Worm (Caenorhabditis elegans): ENCODE data around the gene K02D10.3.

K02D10.3 gene

DNA sequence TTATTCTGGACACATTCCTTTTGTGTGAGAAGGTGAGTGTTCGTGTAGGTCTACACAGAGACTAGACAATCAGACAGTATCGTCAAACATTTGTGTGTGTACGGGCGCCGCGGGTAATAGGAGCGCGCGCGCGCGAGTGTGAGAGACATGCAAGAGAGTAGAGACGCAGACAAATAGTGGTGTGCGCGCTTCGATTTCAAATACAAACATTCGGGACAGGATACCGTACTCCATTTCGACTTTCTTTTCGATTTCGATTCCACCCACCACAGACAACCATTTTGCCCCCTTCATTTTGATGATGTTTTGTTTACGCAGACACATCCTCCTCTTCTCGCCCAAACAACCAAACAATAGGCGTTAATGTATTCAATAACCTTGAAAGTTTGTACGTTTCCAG lies 23.0 kb upstream of the K02D10.3 start (continued):
- TF ChIP-seq fkh-8 (tag; optimal IDR thresholded peaks at IDR 0.05) (no peak), pqm-1 (tag; optimal IDR thresholded peaks at IDR 0.05) (no peak), elt-2 (tag; optimal IDR thresholded peaks at IDR 0.05) (peak; percentile 30), ceh-88 (GFP tag; IDR thresholded peaks at IDR 0.05) (peak; percentile 49; the same call in 1 of the 2 replicates), nhr-71 (tag; optimal IDR thresholded peaks at IDR 0.05) (peak; percentile 81), nhr-76 (tag; optimal IDR thresholded peaks at IDR 0.05) (no peak), unc-98 (GFP tag; IDR thresholded peaks at IDR 0.05) (no peak), fkh-4 (tag; optimal IDR thresholded peaks at IDR 0.05; ENCODE audit: borderline replicate concordance) (no peak), ztf-11 (tag; optimal IDR thresholded peaks at IDR 0.05) (no peak)

- no peak for TF ChIP-seq sox-4 (tag; optimal IDR thresholded peaks at IDR 0.05)
- no peak for TF ChIP-seq mdl-1 (tag; optimal IDR thresholded peaks at IDR 0.05)
- no peak for TF ChIP-seq mab-9 (GFP tag; IDR thresholded peaks at IDR 0.05)
- TF ChIP-seq ceh-8 (GFP tag; optimal IDR thresholded peaks at IDR 0.05): no peak
Observed at ce11 chrIII:8792251-8792650, 20.5 kb upstream of the K02D10.3 start, which contains the start of gene ztf-1. TSS of gene ztf-1 (minus strand) at chrIII:8792351.

- TF ChIP-seq unc-130 (tag; optimal IDR thresholded peaks at IDR 0.05) (no peak), skn-1 (tag; optimal IDR thresholded peaks at IDR 0.05) (no peak), sup-37 (GFP tag; optimal IDR thresholded peaks at IDR 0.05) (no peak), lir-3 (tag; optimal IDR thresholded peaks at IDR 0.05; ENCODE audit: poor library complexity) (no peak), efl-1 (optimal IDR thresholded peaks at IDR 0.05) (no peak), efl-1 (GFP tag; optimal IDR thresholded peaks at IDR 0.05 in 1 of 2) (no peak), nhr-237 (tag; optimal IDR thresholded peaks at IDR 0.05) (no peak), ceh-63 (GFP tag; optimal IDR thresholded peaks at IDR 0.05) (no peak), alr-1 (tag; optimal IDR thresholded peaks at IDR 0.05; ENCODE audit: borderline replicate concordance) (no peak), hlh-17 (GFP tag; optimal IDR thresholded peaks at IDR 0.05; ENCODE audit: borderline replicate concordance) (no peak), egl-27 (tag; optimal IDR thresholded peaks at IDR 0.05) (no peak), ces-1 (GFP tag; optimal IDR thresholded peaks at IDR 0.05) (no peak), hlh-4 (tag; optimal IDR thresholded peaks at IDR 0.05) (no peak), tlp-1 (tag; optimal IDR thresholded peaks at IDR 0.05) (no peak), elt-3 (tag; optimal IDR thresholded peaks at IDR 0.05) (no peak), jun-1 (tag; optimal IDR thresholded peaks at IDR 0.05) (no peak), lin-35 (GFP tag; optimal IDR thresholded peaks at IDR 0.05) (no peak)
Observed at ce11 chrIII:8791235-8791634, 19.5 kb upstream of the K02D10.3 start, which contains the start of the genes zfp-1 and F54F2.14. TSS of gene zfp-1 (plus strand) at chrIII:8791535. TSS of gene F54F2.14 (plus strand) at chrIII:8791546.

DNA sequence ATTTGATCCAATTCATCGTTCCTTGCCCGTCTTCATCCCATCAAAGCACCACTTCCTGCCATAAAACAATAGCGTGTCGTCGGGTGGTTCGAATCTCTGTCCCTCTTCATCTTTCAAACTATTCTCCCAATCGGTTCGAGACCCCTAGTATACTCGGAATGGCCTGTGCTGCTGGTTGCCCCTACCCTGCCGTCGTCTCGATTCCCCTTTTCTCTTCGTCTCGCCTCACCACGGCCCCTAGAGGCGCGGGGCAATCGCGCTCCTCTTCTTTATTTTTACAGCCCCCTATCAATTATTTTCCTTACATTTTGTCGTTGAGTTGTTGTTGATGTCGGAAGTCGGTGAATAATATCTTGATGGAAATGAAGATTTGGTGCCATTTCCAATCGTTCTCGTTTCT lies 16.9 kb upstream of the K02D10.3 start:
- peak; percentile 45 for TF ChIP-seq lin-14 (GFP tag; optimal IDR thresholded peaks at IDR 0.05)
- no peak for TF ChIP-seq efl-1 (optimal IDR thresholded peaks at IDR 0.05)
- peak in 1 of 2 experiments; percentile 67 for TF ChIP-seq efl-1 (GFP tag; optimal IDR thresholded peaks at IDR 0.05 in 1 of 2)
- TF ChIP-seq dsc-1 (tag; optimal IDR thresholded peaks at IDR 0.05): peak; percentile 7
- TF ChIP-seq rnt-1 (tag; optimal IDR thresholded peaks at IDR 0.05): peak; percentile 21
- TF ChIP-seq unc-62 (GFP tag; optimal IDR thresholded peaks at IDR 0.05): no peak

DNA sequence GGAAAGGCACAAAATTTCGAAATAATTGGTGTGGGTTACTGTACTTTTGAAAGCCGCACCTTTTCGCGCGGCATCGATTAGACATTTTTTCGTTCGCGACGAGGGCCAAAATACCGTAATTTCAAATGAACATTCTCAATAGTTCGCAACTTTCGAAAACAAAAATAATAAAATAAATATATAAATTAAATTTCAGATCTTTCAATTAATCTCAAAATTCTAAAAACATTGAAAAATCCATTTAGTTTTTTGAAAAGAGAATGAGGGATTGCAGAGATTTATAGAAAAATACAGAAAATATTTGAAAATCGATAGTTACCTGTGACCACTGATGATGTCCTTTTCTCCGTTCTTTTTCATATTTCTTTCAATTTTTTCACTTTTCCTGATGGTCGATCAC lies 14.3 kb upstream of the K02D10.3 start, which contains the start of gene K02D10.8:
TSS of gene K02D10.8 (plus strand) at position 301 of the 400 bp plus-strand sequence.
- TF ChIP-seq pax-3 (tag; optimal IDR thresholded peaks at IDR 0.05) (no peak), zip-4 (GFP tag; optimal IDR thresholded peaks at IDR 0.05) (no peak), fkh-4 (tag; optimal IDR thresholded peaks at IDR 0.05; ENCODE audit: borderline replicate concordance) (no peak), C34B4.2 (tag; optimal IDR thresholded peaks at IDR 0.05) (no peak), mdl-1 (tag; optimal IDR thresholded peaks at IDR 0.05) (no peak), xbp-1 (tag; optimal IDR thresholded peaks at IDR 0.05) (no peak), lin-39 (tag; optimal IDR thresholded peaks at IDR 0.05) (no peak), hlh-4 (tag; optimal IDR thresholded peaks at IDR 0.05) (no peak), dpl-1 (GFP tag; optimal IDR thresholded peaks at IDR 0.05) (no peak), ceh-88 (GFP tag; IDR thresholded peaks at IDR 0.05) (no peak), nhr-237 (tag; optimal IDR thresholded peaks at IDR 0.05) (no peak), lir-3 (tag; optimal IDR thresholded peaks at IDR 0.05; ENCODE audit: poor library complexity) (no peak), pag-3 (tag; optimal IDR thresholded peaks at IDR 0.05; ENCODE audit: borderline replicate concordance, insufficient read depth) (no peak), mef-2 (tag; optimal IDR thresholded peaks at IDR 0.05) (no peak)
